Worm (Caenorhabditis elegans): ENCODE measurements around the gene F26G1.10.

The F26G1.10 gene

ce11 chrII:4771282-4771681, 2.9 kb upstream of the F26G1.10 start, which contains the start of gene F26G1.5:
Gene F26G1.5, minus strand, starts transcription at chrII:4771382.
- TF ChIP-seq nhr-77 (tag; optimal IDR thresholded peaks at IDR 0.05) (no peak), ceh-62 (tag; optimal IDR thresholded peaks at IDR 0.05) (no peak), F10B5.3 (tag; optimal IDR thresholded peaks at IDR 0.05) (no peak), madf-9 (GFP tag; conservative IDR thresholded peaks at IDR 0.05) (no peak), ceh-32 (tag; optimal IDR thresholded peaks at IDR 0.05; ENCODE audit: poor library complexity) (no peak), ztf-11 (tag; optimal IDR thresholded peaks at IDR 0.05) (no peak), attf-4 (tag; optimal IDR thresholded peaks at IDR 0.05) (no peak), Y48G9A.11 (GFP tag; IDR thresholded peaks at IDR 0.05) (no peak), aly-2 (tag; optimal IDR thresholded peaks at IDR 0.05) (no peak), nhr-237 (tag; optimal IDR thresholded peaks at IDR 0.05) (no peak), saeg-2 (GFP tag; IDR thresholded peaks at IDR 0.05) (no peak), R02D3.7 (tag; optimal IDR thresholded peaks at IDR 0.05) (no peak), dmd-6 (GFP tag; IDR thresholded peaks at IDR 0.05) (no peak), lin-13 (GFP tag; optimal IDR thresholded peaks at IDR 0.05) (no peak), egl-43 (GFP tag; IDR thresholded peaks at IDR 0.05) (no peak), daf-19 (GFP tag; conservative IDR thresholded peaks at IDR 0.05) (no peak)

DNA sequence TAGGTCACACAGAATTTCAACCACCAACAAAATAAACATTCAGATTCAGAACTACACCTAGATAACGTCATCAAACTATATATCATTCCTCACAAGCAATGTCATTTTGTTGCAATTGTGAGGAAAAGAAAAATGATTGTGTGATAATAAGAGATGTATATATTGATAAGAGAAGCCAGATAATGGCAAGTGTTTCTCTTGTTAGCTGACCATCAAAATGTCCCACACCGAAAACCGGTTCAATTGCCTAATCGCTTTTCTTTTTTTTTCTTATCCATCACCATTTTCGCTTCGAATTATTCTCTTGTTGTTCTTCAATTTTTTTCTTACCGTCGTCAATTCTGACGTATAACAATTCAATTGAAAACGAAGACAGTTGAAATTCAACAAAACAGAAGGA, 1.7 kb upstream of the F26G1.10 start:
- TF ChIP-seq nhr-25 (tag; optimal IDR thresholded peaks at IDR 0.05; ENCODE audit: borderline replicate concordance, insufficient read depth) (peak; percentile 26), aha-1 (tag) (peak; percentile 47), ces-1 (GFP tag; optimal IDR thresholded peaks at IDR 0.05) (no peak), nhr-28 (tag; optimal IDR thresholded peaks at IDR 0.05) (peak; percentile 32), hlh-11 (tag; optimal IDR thresholded peaks at IDR 0.05) (peak; percentile 33), ZK546.5 (tag; optimal IDR thresholded peaks at IDR 0.05) (no peak), nhr-48 (tag; optimal IDR thresholded peaks at IDR 0.05) (peak; percentile 23), dve-1 (tag; optimal IDR thresholded peaks at IDR 0.05; ENCODE audit: insufficient read depth) (peak; percentile 35)

DNA sequence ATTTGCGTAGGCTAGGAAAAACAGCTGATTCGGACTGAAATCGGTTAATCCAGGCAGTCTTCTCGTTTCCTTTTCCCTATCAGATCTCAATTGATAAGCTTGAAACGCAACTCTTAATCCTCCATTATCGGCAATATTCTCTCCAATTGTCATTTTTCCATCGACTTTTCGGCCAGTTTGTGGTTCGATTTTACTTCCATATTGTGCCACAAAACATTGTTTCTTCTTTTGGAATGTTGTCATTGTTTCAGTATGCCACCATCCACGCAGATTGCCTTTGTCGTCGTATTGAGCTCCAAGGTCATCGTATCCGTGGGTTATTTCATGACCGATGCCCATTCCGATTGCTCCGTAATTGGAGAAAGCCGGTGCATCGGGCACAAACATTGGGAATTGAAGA, 1.6 kb downstream of the F26G1.10 start:
- TF ChIP-seq unc-62 (GFP tag; optimal IDR thresholded peaks at IDR 0.05 in 1 of 2) (peak in 1 of 2 experiments; percentile 96), unc-62 (tag; optimal IDR thresholded peaks at IDR 0.05) (no peak), ceh-62 (tag; optimal IDR thresholded peaks at IDR 0.05) (no peak)

DNA sequence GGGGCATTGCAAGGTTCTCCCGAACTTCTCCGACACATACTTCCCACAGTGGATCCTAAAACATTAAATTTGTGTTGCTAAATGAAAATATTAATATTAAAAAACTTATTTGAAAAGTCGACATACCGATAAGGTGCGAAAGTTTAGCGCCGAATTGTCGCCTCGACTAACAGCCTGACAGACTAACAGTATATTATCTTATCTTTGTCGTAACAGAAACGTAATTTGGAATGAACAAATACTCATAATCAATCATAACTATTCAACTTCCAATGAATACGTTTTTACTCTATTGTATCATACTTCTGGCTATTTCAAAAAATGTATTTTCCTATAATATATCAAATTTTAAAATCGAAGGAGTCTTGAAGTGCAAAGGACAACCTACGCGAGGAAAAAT, 2.8 kb downstream of the F26G1.10 start, which contains the start of gene F26G1.11:
TSS of gene F26G1.11 (plus strand) at position 205 of the 400 bp plus-strand sequence.
- TF ChIP-seq hlh-11 (tag; optimal IDR thresholded peaks at IDR 0.05): peak; percentile 42
- TF ChIP-seq daf-19 (GFP tag; conservative IDR thresholded peaks at IDR 0.05): no peak
- TF ChIP-seq daf-16 (GFP tag; optimal IDR thresholded peaks at IDR 0.05): no peak
- peak; percentile 73 for TF ChIP-seq daf-16 (tag; optimal IDR thresholded peaks at IDR 0.05)
- TF ChIP-seq jun-1 (tag; optimal IDR thresholded peaks at IDR 0.05): no peak
- TF ChIP-seq nhr-10 (tag; optimal IDR thresholded peaks at IDR 0.05): no peak
- no peak for TF ChIP-seq ceh-28 (tag; optimal IDR thresholded peaks at IDR 0.05)
- TF ChIP-seq nhr-237 (tag; optimal IDR thresholded peaks at IDR 0.05): no peak
- no peak for TF ChIP-seq nhr-42 (GFP tag; IDR thresholded peaks at IDR 0.05)
- TF ChIP-seq pqm-1 (tag; optimal IDR thresholded peaks at IDR 0.05): peak; percentile 86
- TF ChIP-seq dve-1 (tag; optimal IDR thresholded peaks at IDR 0.05; ENCODE audit: insufficient read depth): peak; percentile 62
- TF ChIP-seq zfp-3 (GFP tag; conservative IDR thresholded peaks at IDR 0.05): no peak
- TF ChIP-seq tag-97 (GFP tag; IDR thresholded peaks at IDR 0.05): no peak

- no peak for TF ChIP-seq mxl-3 (GFP tag; optimal IDR thresholded peaks at IDR 0.05)
- no peak for TF ChIP-seq ces-1 (GFP tag; optimal IDR thresholded peaks at IDR 0.05)
- TF ChIP-seq unc-62 (GFP tag; optimal IDR thresholded peaks at IDR 0.05 in 1 of 2): no peak
- TF ChIP-seq unc-62 (tag; optimal IDR thresholded peaks at IDR 0.05): no peak
- no peak for TF ChIP-seq dmd-9 (GFP tag; IDR thresholded peaks at IDR 0.05)
- TF ChIP-seq T26A8.4 (GFP tag; IDR thresholded peaks at IDR 0.05): no peak
- no peak for TF ChIP-seq ama-1 (optimal IDR thresholded peaks at IDR 0.05)
- TF ChIP-seq snpc-1.2 (GFP tag; IDR thresholded peaks at IDR 0.05): no peak
- TF ChIP-seq mxl-2 (GFP tag; conservative IDR thresholded peaks at IDR 0.05): no peak
- no peak for TF ChIP-seq lin-15B (tag; optimal IDR thresholded peaks at IDR 0.05)
Measured at ce11 chrII:4779753-4780152, 5.6 kb downstream of the F26G1.10 start.

Measured in whole organism, L4 larva.